Fruit fly (Drosophila melanogaster) whole organism, embryonic: Measurements from ENCODE around the gene Crtc.

ENCODE experiments used
- CG10147 ChIP-seq: fragments of 200-800 bp; sonication (Bioruptor generic); optimal IDR thresholded peaks from 2 replicates; lab custom pipeline; 2019; ENCODE audit warnings: missing biosample characterization, mild to moderate bottlenecking, missing genetic modification characterization, moderate library complexity
- CG10959 ChIP-seq: fragments of 200-800 bp; sonication (Bioruptor generic); IDR thresholded peaks from 2 replicates; pipeline ENCODE4 v1.3.6; 2022; ENCODE audit warnings: missing biosample characterization, missing genetic modification characterization
- CG11085 ChIP-seq: fragments of 200-800 bp; sonication (Bioruptor generic); IDR thresholded peaks from 2 replicates; pipeline ENCODE4 v1.3.6; 2022; ENCODE audit warnings: missing biosample characterization, missing genetic modification characterization
- CG11695 ChIP-seq: fragments of 200-800 bp; sonication (Bioruptor generic); IDR thresholded peaks from 3 replicates; pipeline ENCODE4 v1.3.6; 2022; ENCODE audit warnings: missing biosample characterization, missing genetic modification characterization
- CG11696 ChIP-seq: fragments of 200-800 bp; sonication (Bioruptor generic); IDR thresholded peaks from 2 replicates; pipeline ENCODE4 v1.3.6; 2022; ENCODE audit warnings: missing biosample characterization, missing genetic modification characterization
- CG12104 ChIP-seq: fragments of 200-800 bp; sonication (Bioruptor generic); optimal IDR thresholded peaks from 3 replicates; lab custom pipeline; 2016; ENCODE audit warnings: missing biosample characterization, missing genetic modification characterization
- CG12299 ChIP-seq: fragments of 200-800 bp; sonication (Bioruptor generic); optimal IDR thresholded peaks from 2 replicates; lab custom pipeline; 2018; ENCODE audit warnings: missing biosample characterization, mild to moderate bottlenecking, missing genetic modification characterization
- CG13123 ChIP-seq: fragments of 200-800 bp; sonication (Bioruptor generic); optimal IDR thresholded peaks from 2 replicates; lab custom pipeline; 2016; ENCODE audit warnings: missing biosample characterization, missing genetic modification characterization
- CG13424 ChIP-seq: fragments of 200-800 bp; sonication (Bioruptor generic); optimal IDR thresholded peaks from 2 replicates; lab custom pipeline; 2019; ENCODE audit warnings: missing biosample characterization, mild to moderate bottlenecking, missing genetic modification characterization, moderate library complexity
- CG15601 ChIP-seq: fragments of 200-800 bp; sonication (Bioruptor generic); optimal IDR thresholded peaks from 3 replicates; lab custom pipeline; 2019; ENCODE audit warnings: missing biosample characterization, mild to moderate bottlenecking, missing genetic modification characterization, moderate library complexity
- CG17359 ChIP-seq: fragments of 200-800 bp; sonication (Bioruptor generic); optimal IDR thresholded peaks from 3 replicates; lab custom pipeline; 2018; ENCODE audit warnings: missing biosample characterization, mild to moderate bottlenecking, missing genetic modification characterization, moderate library complexity
- CG17829 ChIP-seq: fragments of 200-800 bp; optimal IDR thresholded peaks from 2 replicates; lab custom pipeline; 2019; ENCODE audit warnings: missing biosample characterization, mild to moderate bottlenecking, missing genetic modification characterization, moderate library complexity
- CG18476 ChIP-seq: fragments of 200-800 bp; sonication (Bioruptor generic); optimal IDR thresholded peaks from 2 replicates; lab custom pipeline; 2016; ENCODE audit warnings: missing biosample characterization, mild to moderate bottlenecking, missing genetic modification characterization
- CG2120 ChIP-seq: fragments of 200-800 bp; sonication (Bioruptor generic); optimal IDR thresholded peaks from 3 replicates; lab custom pipeline; 2016; ENCODE audit warnings: missing biosample characterization, missing genetic modification characterization
- CG2712 ChIP-seq: fragments of 200-800 bp; optimal IDR thresholded peaks from 3 replicates; lab custom pipeline; 2019; ENCODE audit warnings: missing biosample characterization, mild to moderate bottlenecking, missing genetic modification characterization, moderate library complexity
- CG3163 ChIP-seq: fragments of 200-800 bp; sonication (Bioruptor generic); optimal IDR thresholded peaks from 3 replicates; lab custom pipeline; 2016; ENCODE audit warnings: missing biosample characterization, missing genetic modification characterization
- CG3847 ChIP-seq: fragments of 200-800 bp; sonication (Bioruptor generic); IDR thresholded peaks from 2 replicates; pipeline ENCODE4 v1.3.6; 2022; ENCODE audit warnings: missing biosample characterization, missing genetic modification characterization
- CG3995 ChIP-seq: fragments of 200-800 bp; sonication (Bioruptor generic); optimal IDR thresholded peaks from 3 replicates; lab custom pipeline; 2016; ENCODE audit warnings: missing biosample characterization, missing genetic modification characterization
- CG7963 ChIP-seq: fragments of 200-800 bp; sonication (Bioruptor generic); IDR thresholded peaks from 3 replicates; pipeline ENCODE4 v1.3.6; 2022; ENCODE audit warnings: missing biosample characterization, missing genetic modification characterization; ENCODE audit not compliant: partially characterized antibody
- D19B ChIP-seq: fragments of 200-800 bp; sonication (Bioruptor generic); optimal IDR thresholded peaks from 2 replicates; lab custom pipeline; 2017; ENCODE audit warnings: missing biosample characterization, mild to moderate bottlenecking, missing genetic modification characterization
- Deaf1 ChIP-seq: fragments of 200-800 bp; optimal IDR thresholded peaks from 3 replicates; lab custom pipeline; 2019; ENCODE audit warnings: missing biosample characterization, mild to moderate bottlenecking, missing genetic modification characterization, moderate library complexity
- E2f1 ChIP-seq: fragments of 200-800 bp; sonication (Bioruptor generic); IDR thresholded peaks from 2 replicates; pipeline ENCODE4 v1.3.6; 2022; ENCODE audit warnings: missing biosample characterization, missing genetic modification characterization
- Ets97D ChIP-seq: fragments of 200-800 bp; sonication (Bioruptor generic); optimal IDR thresholded peaks from 3 replicates; lab custom pipeline; 2016; ENCODE audit warnings: missing biosample characterization, missing genetic modification characterization
- Hmx ChIP-seq: fragments of 200-800 bp; sonication (Bioruptor generic); optimal IDR thresholded peaks from 2 replicates; lab custom pipeline; 2016; ENCODE audit warnings: missing biosample characterization, missing genetic modification characterization
- MBD-R2 ChIP-seq: fragments of 200-800 bp; sonication (Bioruptor generic); IDR thresholded peaks from 2 replicates; pipeline ENCODE4 v1.3.6; 2022; ENCODE audit warnings: missing biosample characterization, missing genetic modification characterization
- Optix ChIP-seq: fragments of 200-800 bp; sonication (Bioruptor generic); IDR thresholded peaks from 3 replicates; pipeline ENCODE4 v1.3.6; 2022; ENCODE audit warnings: missing biosample characterization, missing genetic modification characterization
- Scr ChIP-seq: fragments of 200-800 bp; sonication (Bioruptor generic); IDR thresholded peaks from 2 replicates; pipeline ENCODE4 v1.3.6; 2022; ENCODE audit warnings: missing biosample characterization, missing genetic modification characterization; ENCODE audit not compliant: partially characterized antibody
- Sin3A ChIP-seq: fragments of >200 bp; optimal IDR thresholded peaks from 2 replicates; lab custom pipeline; 2018
- al ChIP-seq: fragments of 200-800 bp; sonication (Bioruptor generic); IDR thresholded peaks from 2 replicates; pipeline ENCODE4 v1.3.6; 2022; ENCODE audit warnings: missing biosample characterization, missing genetic modification characterization
- ash1 ChIP-seq: fragments of 200-800 bp; sonication (Bioruptor generic); optimal IDR thresholded peaks from 2 replicates; lab custom pipeline; 2018; ENCODE audit warnings: missing biosample characterization, mild to moderate bottlenecking, missing genetic modification characterization
- bab2 ChIP-seq: fragments of 200-800 bp; sonication (Bioruptor generic); optimal IDR thresholded peaks from 2 replicates; lab custom pipeline; 2016; ENCODE audit warnings: missing biosample characterization, missing genetic modification characterization
- bcd ChIP-seq: fragments of 200-800 bp; sonication (Bioruptor generic); optimal IDR thresholded peaks from 2 replicates; lab custom pipeline; 2017; ENCODE audit warnings: missing biosample characterization, mild to moderate bottlenecking, missing genetic modification characterization
- chif ChIP-seq, 2 experiments: fragments of 200-800 bp; sonication (Bioruptor generic); optimal IDR thresholded peaks; 3 replicates each; lab custom pipeline; 2016; ENCODE audit warnings: missing biosample characterization in 2 of 2, missing genetic modification characterization in 2 of 2
- chinmo ChIP-seq: fragments of 200-800 bp; sonication (Bioruptor generic); IDR thresholded peaks from 4 replicates; pipeline ENCODE4 v1.3.6; 2022; ENCODE audit warnings: missing biosample characterization, missing genetic modification characterization; ENCODE audit not compliant: partially characterized antibody
- crc ChIP-seq: fragments of 200-800 bp; sonication (Bioruptor generic); optimal IDR thresholded peaks from 2 replicates; lab custom pipeline; 2016; ENCODE audit warnings: missing biosample characterization, missing genetic modification characterization
- dati ChIP-seq: fragments of 200-800 bp; sonication (Bioruptor generic); IDR thresholded peaks from 2 replicates; pipeline ENCODE4 v1.3.6; 2022; ENCODE audit warnings: missing biosample characterization, missing genetic modification characterization
- dm ChIP-seq: fragments of 200-800 bp; sonication (Bioruptor generic); optimal IDR thresholded peaks from 3 replicates; lab custom pipeline; 2016; ENCODE audit warnings: missing biosample characterization, missing genetic modification characterization
- gcm ChIP-seq: fragments of 200-800 bp; sonication (Bioruptor generic); optimal IDR thresholded peaks from 2 replicates; lab custom pipeline; 2019; ENCODE audit warnings: missing biosample characterization, mild to moderate bottlenecking, missing genetic modification characterization, moderate library complexity
- gsb-n ChIP-seq: fragments of 200-800 bp; sonication (Bioruptor generic); optimal IDR thresholded peaks from 3 replicates; lab custom pipeline; 2018; ENCODE audit warnings: missing biosample characterization, mild to moderate bottlenecking, missing genetic modification characterization
- her ChIP-seq: fragments of 200-800 bp; sonication (Bioruptor generic); optimal IDR thresholded peaks from 2 replicates; lab custom pipeline; 2016; ENCODE audit warnings: missing biosample characterization, missing genetic modification characterization
- jing ChIP-seq: fragments of 200-800 bp; sonication (Bioruptor generic); optimal IDR thresholded peaks from 2 replicates; lab custom pipeline; 2018; ENCODE audit warnings: missing biosample characterization, mild to moderate bottlenecking, missing genetic modification characterization
- lmd ChIP-seq: fragments of 200-800 bp; sonication (Bioruptor generic); IDR thresholded peaks from 2 replicates; pipeline ENCODE4 v1.3.6; 2022; ENCODE audit warnings: missing biosample characterization, missing genetic modification characterization
- maf-S ChIP-seq: fragments of 200-800 bp; sonication (Bioruptor generic); optimal IDR thresholded peaks from 2 replicates; lab custom pipeline; 2016; ENCODE audit warnings: missing biosample characterization, missing genetic modification characterization
- mam ChIP-seq: fragments of 200-800 bp; sonication (Bioruptor generic); optimal IDR thresholded peaks from 3 replicates; lab custom pipeline; 2016; ENCODE audit warnings: missing biosample characterization, missing genetic modification characterization
- p53 ChIP-seq: fragments of 200-800 bp; sonication (Bioruptor generic); optimal IDR thresholded peaks from 2 replicates; lab custom pipeline; 2016; ENCODE audit warnings: missing biosample characterization, missing genetic modification characterization
- row ChIP-seq: fragments of 200-800 bp; sonication (Bioruptor generic); IDR thresholded peaks from 3 replicates; pipeline ENCODE4 v1.3.6; 2022; ENCODE audit warnings: missing biosample characterization, missing genetic modification characterization
- sd ChIP-seq: fragments of 200-800 bp; sonication (Bioruptor generic); optimal IDR thresholded peaks from 3 replicates; lab custom pipeline; 2018; ENCODE audit warnings: missing biosample characterization, mild to moderate bottlenecking, missing genetic modification characterization, moderate library complexity
- sens-2 ChIP-seq: fragments of 200-800 bp; sonication (Bioruptor generic); IDR thresholded peaks from 2 replicates; pipeline ENCODE4 v1.3.6; 2022; ENCODE audit warnings: missing biosample characterization, missing genetic modification characterization
- stwl ChIP-seq: fragments of 200-800 bp; sonication (Bioruptor generic); optimal IDR thresholded peaks from 3 replicates; lab custom pipeline; 2018; ENCODE audit warnings: missing biosample characterization, mild to moderate bottlenecking, missing genetic modification characterization, moderate library complexity
- unc-4 ChIP-seq: fragments of 200-800 bp; sonication (Bioruptor generic); IDR thresholded peaks from 2 replicates; pipeline ENCODE4 v1.3.6; 2022; ENCODE audit warnings: missing biosample characterization, missing genetic modification characterization; ENCODE audit not compliant: partially characterized antibody
- zf30C ChIP-seq: fragments of 200-800 bp; sonication (Bioruptor generic); optimal IDR thresholded peaks from 3 replicates; lab custom pipeline; 2018; ENCODE audit warnings: missing biosample characterization, mild to moderate bottlenecking, missing genetic modification characterization

The Crtc gene

DNA sequence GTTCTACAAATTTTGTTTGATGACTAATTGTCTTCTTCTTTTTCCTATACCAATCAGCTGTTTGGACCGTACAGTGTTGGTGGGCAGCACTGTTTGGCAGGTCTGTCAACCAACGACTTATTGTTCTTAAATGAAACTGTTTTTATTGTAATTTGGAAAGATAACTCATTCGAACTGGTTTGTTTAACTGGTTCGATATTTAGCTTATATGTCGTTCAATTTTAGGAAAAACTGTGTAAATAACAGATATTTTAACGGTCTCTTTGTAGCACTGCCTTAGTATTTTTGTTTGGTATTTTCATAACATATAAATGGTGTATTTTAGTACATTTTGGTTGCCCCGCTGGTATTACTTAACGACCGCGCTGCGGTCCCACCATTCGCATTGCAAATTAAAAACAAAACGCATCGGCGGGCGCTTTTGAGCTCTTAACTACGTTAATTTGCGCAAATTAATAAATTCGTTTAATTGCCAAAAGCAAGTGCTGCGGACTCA lies 47.5 kb downstream of the Crtc start, which contains the start of the genes Vps60 and anchor (continued):
- TF ChIP-seq CG3847 (peak; percentile 30; the same call in 1 of the 2 replicates), CG18476 (GFP tag; lab: Kevin White, UChicago) (peak; percentile 63), gsb-n (tag; lab: Kevin White, UChicago) (peak; percentile 53), chif (GFP tag; optimal IDR thresholded peaks at IDR 0.05; lab: Kevin White, UChicago) (peak; percentile 56 to 58), CG13424 (tag; lab: Kevin White, UChicago) (peak; percentile 31), E2f1 (no peak), Deaf1 (tag; lab: Kevin White, UChicago) (peak; percentile 23), CG7963 (GFP tag; lab: Robert Waterston, UW) (no peak), CG2120 (GFP tag; lab: Kevin White, UChicago) (peak; percentile 84), CG17359 (tag; lab: Kevin White, UChicago) (peak; percentile 19), row (GFP tag; lab: Robert Waterston, UW) (peak; percentile 48; the same call in 2 of the 3 replicates), CG17829 (tag; lab: Kevin White, UChicago) (peak; percentile 48), D19B (no peak), CG3995 (GFP tag; lab: Kevin White, UChicago) (peak; percentile 61), bab2 (GFP tag; lab: Kevin White, UChicago) (peak; percentile 46), MBD-R2 (GFP tag; lab: Robert Waterston, UW) (peak; percentile 69), Optix (GFP tag; lab: Robert Waterston, UW) (no peak), zf30C (GFP tag; lab: Kevin White, UChicago) (no peak), her (GFP tag; lab: Kevin White, UChicago) (peak; percentile 39), CG11695 (GFP tag; lab: Robert Waterston, UW) (no peak), chinmo (GFP tag; lab: Robert Waterston, UW) (no peak), Hmx (GFP tag; lab: Kevin White, UChicago) (peak; percentile 40), unc-4 (GFP tag; lab: Robert Waterston, UW) (no peak), sd (tag; lab: Kevin White, UChicago) (peak; percentile 34), Sin3A (lab: Kevin White, UChicago) (peak; percentile 89), ash1 (GFP tag; lab: Kevin White, UChicago) (no peak), Ets97D (peak; percentile 86), CG3163 (GFP tag; lab: Kevin White, UChicago) (peak; percentile 49), Scr (GFP tag; lab: Robert Waterston, UW) (peak; percentile 41), dati (no peak), sens-2 (GFP tag; lab: Robert Waterston, UW) (no peak), maf-S (GFP tag; lab: Kevin White, UChicago) (peak; percentile 65), lmd (GFP tag; lab: Robert Waterston, UW) (no peak; the same call in 1 of the 2 replicates), dm (peak; percentile 26), gcm (GFP tag; lab: Kevin White, UChicago) (no peak), CG15601 (tag; lab: Kevin White, UChicago) (peak; percentile 62), bcd (GFP tag; lab: Kevin White, UChicago) (peak; percentile 14), CG11085 (GFP tag; lab: Robert Waterston, UW) (no peak), CG11696 (no peak), jing (no peak), stwl (peak; percentile 88), CG12104 (no peak), al (GFP tag; lab: Robert Waterston, UW) (no peak), CG10147 (peak; percentile 38), CG2712 (peak; percentile 50), crc (GFP tag; lab: Kevin White, UChicago) (peak; percentile 33), CG13123 (GFP tag; lab: Kevin White, UChicago) (no peak), CG10959 (GFP tag; lab: Robert Waterston, UW) (no peak), CG12299 (tag; lab: Kevin White, UChicago) (peak; percentile 14), mam (peak; percentile 75), p53 (GFP tag; lab: Kevin White, UChicago) (peak; percentile 55)
